Fruit fly (Drosophila melanogaster): ENCODE results near the gene TrxT.

Gene TrxT

DNA sequence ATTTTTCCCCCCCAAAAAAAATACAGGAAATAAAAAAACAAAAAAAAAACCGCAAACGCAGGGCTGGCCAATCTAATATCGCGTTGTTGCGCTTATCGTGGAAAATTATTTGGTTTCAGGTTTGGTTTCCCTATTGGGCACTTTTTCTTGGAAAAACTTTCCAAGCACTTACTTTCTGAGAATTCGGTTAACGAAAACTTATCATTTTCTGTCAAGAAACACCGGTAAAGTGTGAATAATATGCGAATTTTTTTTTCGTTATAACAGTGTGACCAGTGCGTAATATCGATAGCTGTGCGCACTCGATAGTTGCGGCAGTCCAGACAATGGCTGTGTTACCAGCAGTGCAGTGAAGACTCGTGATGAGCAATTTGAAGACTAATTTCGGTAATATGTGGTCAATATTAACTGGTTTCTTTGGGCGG is 10.8 kb upstream of the TrxT start, which contains the start of gene Rnp4F (continued):
- TF ChIP-seq CG9797 (GFP tag; optimal IDR thresholded peaks at IDR 0.05) (peak; percentile 74), ara (GFP tag; IDR thresholded peaks at IDR 0.05) (peak; percentile 67), Hr78 (GFP tag; optimal IDR thresholded peaks at IDR 0.05) (no peak), CoRest (tag; optimal IDR thresholded peaks at IDR 0.05) (peak; percentile 77), CG11247 (GFP tag; IDR thresholded peaks at IDR 0.05) (peak; percentile 68), CG1529 (GFP tag; optimal IDR thresholded peaks at IDR 0.05) (no peak), br (optimal IDR thresholded peaks at IDR 0.05) (no peak), wor (GFP tag; IDR thresholded peaks at IDR 0.05) (peak; percentile 40; the same call in 1 of the 2 replicates), mam (GFP tag; optimal IDR thresholded peaks at IDR 0.05) (peak; percentile 88), NFAT (GFP tag; IDR thresholded peaks at IDR 0.05) (peak; percentile 83), bigmax (GFP tag; optimal IDR thresholded peaks at IDR 0.05) (no peak), ems (GFP tag; optimal IDR thresholded peaks at IDR 0.05) (peak; percentile 58), YL-1 (GFP tag; optimal IDR thresholded peaks at IDR 0.05) (peak; percentile 43), CG17359 (tag; optimal IDR thresholded peaks at IDR 0.05) (peak; percentile 64), CG13624 (GFP tag; optimal IDR thresholded peaks at IDR 0.05) (peak; percentile 78), CG3407 (GFP tag; optimal IDR thresholded peaks at IDR 0.05) (no peak), H2.0 (GFP tag; IDR thresholded peaks at IDR 0.05) (peak; percentile 39; the same call in 1 of the 2 replicates), CG4707 (GFP tag; optimal IDR thresholded peaks at IDR 0.05) (no peak), CG4730 (GFP tag; IDR thresholded peaks at IDR 0.05) (peak; percentile 42; the same call in 1 of the 2 replicates), CG8281 (tag; optimal IDR thresholded peaks at IDR 0.05) (no peak), CG10543 (GFP tag; optimal IDR thresholded peaks at IDR 0.05) (peak; percentile 74), CG43689 (GFP tag; IDR thresholded peaks at IDR 0.05) (no peak), onecut (GFP tag; IDR thresholded peaks at IDR 0.05) (0 out of 2 replicates have a peak, but pooled peaks have one; percentile 14), ftz-f1 (GFP tag; optimal IDR thresholded peaks at IDR 0.05) (no peak), az2 (GFP tag; optimal IDR thresholded peaks at IDR 0.05) (peak; percentile 68), Bgb (GFP tag; IDR thresholded peaks at IDR 0.05; ENCODE audit: partially characterized antibody) (peak; percentile 84), HLH4C (GFP tag; IDR thresholded peaks at IDR 0.05; ENCODE audit: partially characterized antibody) (peak; percentile 71), sc (optimal IDR thresholded peaks at IDR 0.05) (no peak), sc (GFP tag; optimal IDR thresholded peaks at IDR 0.05) (no peak), nerfin-1 (tag; optimal IDR thresholded peaks at IDR 0.05) (peak; percentile 6), NC2β (GFP tag; optimal IDR thresholded peaks at IDR 0.05) (peak; percentile 43), Dfd (GFP tag; optimal IDR thresholded peaks at IDR 0.05) (peak in 1 of 2 experiments; percentile 15), Ada2b (GFP tag; IDR thresholded peaks at IDR 0.05) (peak; percentile 44), CG2875 (GFP tag; optimal IDR thresholded peaks at IDR 0.05) (no peak), stc (GFP tag; IDR thresholded peaks at IDR 0.05) (0 out of 2 replicates have a peak, but pooled peaks have one; percentile 6), esg (GFP tag; conservative IDR thresholded peaks at IDR 0.05) (peak; percentile 63), CG2712 (tag; optimal IDR thresholded peaks at IDR 0.05) (peak; percentile 34), Awh (GFP tag; IDR thresholded peaks at IDR 0.05) (no peak), knrl (GFP tag; IDR thresholded peaks at IDR 0.05; ENCODE audit: partially characterized antibody) (peak; percentile 88), Hey (tag; optimal IDR thresholded peaks at IDR 0.05) (no peak), CG6254 (GFP tag; optimal IDR thresholded peaks at IDR 0.05) (no peak), tin (GFP tag; optimal IDR thresholded peaks at IDR 0.05) (peak; percentile 74), dan (GFP tag; IDR thresholded peaks at IDR 0.05) (no peak), CG9876 (GFP tag; optimal IDR thresholded peaks at IDR 0.05) (peak; percentile 72), Dll (GFP tag; IDR thresholded peaks at IDR 0.05; ENCODE audit: partially characterized antibody) (peak; percentile 76), CG17361 (GFP tag; IDR thresholded peaks at IDR 0.05) (no peak; the same call in 1 of the 3 replicates), Doc2 (GFP tag; IDR thresholded peaks at IDR 0.05) (no peak), exex (tag; optimal IDR thresholded peaks at IDR 0.05) (no peak), eyg (GFP tag; optimal IDR thresholded peaks at IDR 0.05) (peak; percentile 46), tio (GFP tag; optimal IDR thresholded peaks at IDR 0.05) (no peak), chm (GFP tag; IDR thresholded peaks at IDR 0.05) (no peak), CG12942 (GFP tag; optimal IDR thresholded peaks at IDR 0.05) (peak; percentile 61)

All from whole organism, embryonic.